Worm (Caenorhabditis elegans): ENCODE measurements around the gene F59E12.3.

ce11 chrII:5654215-5654614 lies 16.1 kb downstream of the F59E12.3 start, which contains the start of gene F59E12.1:
- TF ChIP-seq egl-5 (tag; optimal IDR thresholded peaks at IDR 0.05) (no peak), elt-3 (tag; optimal IDR thresholded peaks at IDR 0.05) (no peak), pqm-1 (tag; optimal IDR thresholded peaks at IDR 0.05) (no peak), unc-39 (tag; optimal IDR thresholded peaks at IDR 0.05) (no peak), ztf-4 (tag; optimal IDR thresholded peaks at IDR 0.05) (no peak)

Data from whole organism, L3 larva.